Fruit fly (Drosophila melanogaster): ENCODE measurements around the gene SWIP.
A peak's percentile ranks its signal among the peaks of the same experiment; 100 is the strongest.

SWIP gene

DNA sequence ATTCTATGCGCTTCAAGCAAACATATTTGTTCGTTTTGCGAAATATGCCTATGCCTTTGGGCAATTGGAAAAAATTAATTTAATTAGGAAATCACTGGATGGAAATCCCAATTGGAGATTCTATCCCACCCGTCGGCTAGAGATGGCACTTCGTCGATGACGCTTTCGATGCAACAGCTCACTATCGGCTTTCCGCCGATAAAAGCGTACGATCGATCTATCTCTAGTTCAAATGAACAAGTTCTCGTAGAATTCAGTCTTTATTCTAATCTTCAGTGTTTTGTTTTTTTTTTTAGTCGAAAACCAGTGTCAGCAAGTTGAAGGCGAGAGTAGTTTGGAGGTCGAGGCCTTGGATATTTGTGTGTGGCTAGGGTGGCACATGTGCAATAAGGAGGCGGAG lies 9.6 kb downstream of the SWIP start, which contains the start of the genes CG9917 and CG32579:
TSS of gene CG9917 (minus strand) at position 169 of the 400 bp plus-strand sequence.
TSS of gene CG32579 (plus strand) at position 224 of the 400 bp plus-strand sequence.
- TF ChIP-seq shn (GFP tag; optimal IDR thresholded peaks at IDR 0.05) (no peak), kay (GFP tag; optimal IDR thresholded peaks at IDR 0.05) (no peak), stwl (tag; optimal IDR thresholded peaks at IDR 0.05) (peak; percentile 70), fd3F (GFP tag; optimal IDR thresholded peaks at IDR 0.05) (no peak), fd96Cb (tag; optimal IDR thresholded peaks at IDR 0.05) (no peak), Meics (GFP tag; optimal IDR thresholded peaks at IDR 0.05) (no peak), CG43689 (GFP tag; IDR thresholded peaks at IDR 0.05) (no peak), Lpt (GFP tag; optimal IDR thresholded peaks at IDR 0.05) (no peak), CG11093 (GFP tag; IDR thresholded peaks at IDR 0.05) (no peak), tgo (GFP tag; IDR thresholded peaks at IDR 0.05) (no peak), CG30403 (GFP tag; optimal IDR thresholded peaks at IDR 0.05) (no peak), CG10274 (GFP tag; optimal IDR thresholded peaks at IDR 0.05) (no peak), CG6791 (GFP tag; IDR thresholded peaks at IDR 0.05; ENCODE audit: partially characterized antibody) (peak; percentile 86), Mad (GFP tag; optimal IDR thresholded peaks at IDR 0.05) (no peak), en (GFP tag; optimal IDR thresholded peaks at IDR 0.05) (no peak), CG34224 (GFP tag; IDR thresholded peaks at IDR 0.05; ENCODE audit: partially characterized antibody) (peak; percentile 81), CG30020 (tag; optimal IDR thresholded peaks at IDR 0.05) (peak; percentile 28), Dfd (GFP tag; optimal IDR thresholded peaks at IDR 0.05) (no peak), maf-S (GFP tag; optimal IDR thresholded peaks at IDR 0.05) (no peak), stc (GFP tag; IDR thresholded peaks at IDR 0.05) (no peak), jumu (GFP tag; optimal IDR thresholded peaks at IDR 0.05) (no peak), CG16813 (GFP tag; IDR thresholded peaks at IDR 0.05; ENCODE audit: partially characterized antibody) (peak; percentile 80), Fer2 (tag; optimal IDR thresholded peaks at IDR 0.05) (no peak), cas (GFP tag; IDR thresholded peaks at IDR 0.05) (no peak), NfI (GFP tag; optimal IDR thresholded peaks at IDR 0.05) (no peak), pros (GFP tag; optimal IDR thresholded peaks at IDR 0.05) (no peak), CG31224 (GFP tag; IDR thresholded peaks at IDR 0.05) (no peak), nmo (GFP tag; optimal IDR thresholded peaks at IDR 0.05) (no peak), tup (GFP tag; optimal IDR thresholded peaks at IDR 0.05) (no peak), vfl (GFP tag; optimal IDR thresholded peaks at IDR 0.05) (no peak), hth (optimal IDR thresholded peaks at IDR 0.05) (no peak), esg (GFP tag; conservative IDR thresholded peaks at IDR 0.05) (no peak), Ets97D (GFP tag; optimal IDR thresholded peaks at IDR 0.05) (peak; percentile 55), run (tag; optimal IDR thresholded peaks at IDR 0.05) (no peak), vvl (GFP tag; IDR thresholded peaks at IDR 0.05) (peak; percentile 47; the same call in 1 of the 2 replicates), CoRest (tag; optimal IDR thresholded peaks at IDR 0.05) (peak; percentile 10), D (optimal IDR thresholded peaks at IDR 0.05) (no peak), D (GFP tag; optimal IDR thresholded peaks at IDR 0.05) (no peak), Dll (GFP tag; IDR thresholded peaks at IDR 0.05; ENCODE audit: partially characterized antibody) (peak; percentile 77), pfk (GFP tag; optimal IDR thresholded peaks at IDR 0.05) (peak; percentile 59), CG15696 (tag; optimal IDR thresholded peaks at IDR 0.05) (no peak), HLH4C (GFP tag; IDR thresholded peaks at IDR 0.05; ENCODE audit: partially characterized antibody) (peak; percentile 82), disco-r (GFP tag; optimal IDR thresholded peaks at IDR 0.05) (no peak), seq (GFP tag; IDR thresholded peaks at IDR 0.05) (no peak), E2f1 (GFP tag; IDR thresholded peaks at IDR 0.05) (no peak), peb (GFP tag; IDR thresholded peaks at IDR 0.05) (no peak), Ada2b (GFP tag; IDR thresholded peaks at IDR 0.05) (no peak), CG10267 (tag; optimal IDR thresholded peaks at IDR 0.05) (peak; percentile 12), hbn (GFP tag; IDR thresholded peaks at IDR 0.05; ENCODE audit: partially characterized antibody) (peak; percentile 76), rib (GFP tag; IDR thresholded peaks at IDR 0.05) (no peak), sqz (GFP tag; optimal IDR thresholded peaks at IDR 0.05) (no peak), emc (GFP tag; optimal IDR thresholded peaks at IDR 0.05) (no peak)
